Fruit fly (Drosophila melanogaster): Measurements from ENCODE around the gene CG6678.
A peak's percentile ranks its signal among the peaks of the same experiment; 100 is the strongest.

The CG6678 gene

DNA sequence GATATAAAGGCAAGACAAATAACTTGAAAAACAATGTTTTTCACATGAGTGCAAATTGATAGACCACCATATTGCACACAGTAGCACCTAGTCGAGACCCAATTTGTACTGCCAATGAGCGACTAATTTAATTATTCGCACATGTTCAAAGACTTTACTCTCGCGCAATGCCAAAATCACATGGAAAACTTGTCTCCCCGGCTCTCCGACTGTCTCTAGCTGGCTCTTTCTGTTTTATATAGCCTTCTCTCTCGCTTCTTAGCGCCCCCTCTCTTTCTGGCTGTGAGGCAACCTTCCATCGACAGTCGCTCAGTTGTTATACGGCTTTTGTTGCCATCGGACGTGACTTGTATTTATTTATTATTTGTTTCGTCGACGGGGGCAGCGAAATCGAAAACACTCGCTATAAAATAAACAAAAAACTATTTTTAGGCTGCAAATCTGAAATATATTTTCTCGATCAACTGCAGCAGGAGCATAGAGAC is 11.8 kb upstream of the CG6678 start, which contains the start of gene CG6656 (continued):
- no peak for TF ChIP-seq tio (GFP tag; optimal IDR thresholded peaks at IDR 0.05)
- TF ChIP-seq chif (GFP tag; optimal IDR thresholded peaks at IDR 0.05), result no peak
- no peak for TF ChIP-seq HLH54F (GFP tag; optimal IDR thresholded peaks at IDR 0.05)
- TF ChIP-seq E2f2 (GFP tag; IDR thresholded peaks at IDR 0.05), result no peak; the same call in 1 of the 2 replicates
- TF ChIP-seq bigmax (GFP tag; optimal IDR thresholded peaks at IDR 0.05), result no peak
- TF ChIP-seq CG14441 (GFP tag; IDR thresholded peaks at IDR 0.05), result 0 out of 2 replicates have a peak, but pooled peaks have one; percentile 17
- TF ChIP-seq Dip3 (GFP tag; optimal IDR thresholded peaks at IDR 0.05), result no peak
- 0 out of 2 replicates have a peak, but pooled peaks have one; percentile 29 for TF ChIP-seq Xrp1 (GFP tag; IDR thresholded peaks at IDR 0.05)
- TF ChIP-seq Myb (GFP tag; optimal IDR thresholded peaks at IDR 0.05), result no peak
- peak; percentile 59; the same call in 1 of the 2 replicates for TF ChIP-seq chm (GFP tag; IDR thresholded peaks at IDR 0.05)
- no peak for TF ChIP-seq knrl (GFP tag; IDR thresholded peaks at IDR 0.05; ENCODE audit: partially characterized antibody)
- TF ChIP-seq CG18011 (GFP tag; optimal IDR thresholded peaks at IDR 0.05), result no peak
- TF ChIP-seq Antp (GFP tag; optimal IDR thresholded peaks at IDR 0.05), result no peak
- no peak for TF ChIP-seq wek (GFP tag; optimal IDR thresholded peaks at IDR 0.05)
- TF ChIP-seq sug (tag; optimal IDR thresholded peaks at IDR 0.05), result no peak
- TF ChIP-seq Hr3 (GFP tag; optimal IDR thresholded peaks at IDR 0.05), result no peak
- TF ChIP-seq cwo (GFP tag; optimal IDR thresholded peaks at IDR 0.05), result no peak
- TF ChIP-seq crc (GFP tag; optimal IDR thresholded peaks at IDR 0.05), result no peak
- TF ChIP-seq CG8924 (tag; optimal IDR thresholded peaks at IDR 0.05), result no peak
- no peak for TF ChIP-seq Sry-β (GFP tag; optimal IDR thresholded peaks at IDR 0.05)
- no peak for TF ChIP-seq CG11247 (GFP tag; IDR thresholded peaks at IDR 0.05)
- TF ChIP-seq sens (GFP tag), result peak; percentile 79
- no peak for TF ChIP-seq CG13775 (GFP tag; optimal IDR thresholded peaks at IDR 0.05)
- 0 out of 3 replicates have a peak, but pooled peaks have one; percentile 18 for TF ChIP-seq hb (GFP tag; IDR thresholded peaks at IDR 0.05; ENCODE audit: partially characterized antibody)
- TF ChIP-seq lab (GFP tag; optimal IDR thresholded peaks at IDR 0.05), result no peak
- TF ChIP-seq HLHmδ (GFP tag; optimal IDR thresholded peaks at IDR 0.05), result no peak
- no peak for TF ChIP-seq CG4730 (GFP tag; IDR thresholded peaks at IDR 0.05)
- TF ChIP-seq Max (GFP tag; optimal IDR thresholded peaks at IDR 0.05), result no peak
- TF ChIP-seq CG2199 (GFP tag; IDR thresholded peaks at IDR 0.05), result no peak
- TF ChIP-seq ken (GFP tag; IDR thresholded peaks at IDR 0.05), result no peak
- TF ChIP-seq Bteb2 (GFP tag; optimal IDR thresholded peaks at IDR 0.05), result no peak
- no peak for TF ChIP-seq croc (GFP tag; conservative IDR thresholded peaks at IDR 0.05)
- no peak for TF ChIP-seq scrt (GFP tag; optimal IDR thresholded peaks at IDR 0.05)
- TF ChIP-seq da (GFP tag; optimal IDR thresholded peaks at IDR 0.05), result no peak
- TF ChIP-seq CG10543 (GFP tag; optimal IDR thresholded peaks at IDR 0.05), result peak; percentile 75
- no peak for TF ChIP-seq CG9215 (GFP tag; IDR thresholded peaks at IDR 0.05)
- TF ChIP-seq CG10959 (GFP tag; IDR thresholded peaks at IDR 0.05), result no peak
- no peak for TF ChIP-seq Nf-YA (GFP tag; IDR thresholded peaks at IDR 0.05)
- TF ChIP-seq Kr (GFP tag; optimal IDR thresholded peaks at IDR 0.05), result no peak
- TF ChIP-seq CG7357 (GFP tag; IDR thresholded peaks at IDR 0.05), result no peak
- TF ChIP-seq Tbp (GFP tag; optimal IDR thresholded peaks at IDR 0.05), result no peak
- TF ChIP-seq Med (GFP tag), result peak; percentile 81
- TF ChIP-seq Fer1 (GFP tag; optimal IDR thresholded peaks at IDR 0.05), result peak; percentile 21
- no peak for TF ChIP-seq unpg (GFP tag; optimal IDR thresholded peaks at IDR 0.05)
- no peak for TF ChIP-seq ase (GFP tag; IDR thresholded peaks at IDR 0.05)
- TF ChIP-seq CG15514 (GFP tag; optimal IDR thresholded peaks at IDR 0.05), result peak; percentile 45
- no peak for TF ChIP-seq C15 (GFP tag; IDR thresholded peaks at IDR 0.05)
- no peak for TF ChIP-seq CG6765 (GFP tag; optimal IDR thresholded peaks at IDR 0.05)
- no peak for TF ChIP-seq CG5245 (GFP tag; optimal IDR thresholded peaks at IDR 0.05)
- TF ChIP-seq corto (GFP tag; optimal IDR thresholded peaks at IDR 0.05), result no peak
- no peak for TF ChIP-seq tgo (GFP tag; IDR thresholded peaks at IDR 0.05)
- TF ChIP-seq CG42726 (GFP tag; IDR thresholded peaks at IDR 0.05; ENCODE audit: partially characterized antibody), result no peak
